Worm (Caenorhabditis elegans) whole organism, L4/young adult: ENCODE measurements around the gene swd-2.1.

Experiments used
- W03F9.2 ChIP-seq: fragments of 150-350 bp; optimal IDR thresholded peaks from 2 replicates; lab custom pipeline; 2014; ENCODE audit warnings: missing biosample characterization, missing genetic modification characterization
- dao-5 ChIP-seq: sonication (generic microtip); optimal IDR thresholded peaks from 2 replicates; lab custom pipeline; 2016; ENCODE audit warnings: missing genotype, missing genetic modification characterization, moderate library complexity, missing compliant biosample characterization
- him-1 ChIP-seq: sonication (generic microtip); optimal IDR thresholded peaks from 2 replicates; lab custom pipeline; 2016; ENCODE audit warnings: missing genotype, missing genetic modification reagents, missing genetic modification characterization, missing compliant biosample characterization

swd-2.1 gene

DNA sequence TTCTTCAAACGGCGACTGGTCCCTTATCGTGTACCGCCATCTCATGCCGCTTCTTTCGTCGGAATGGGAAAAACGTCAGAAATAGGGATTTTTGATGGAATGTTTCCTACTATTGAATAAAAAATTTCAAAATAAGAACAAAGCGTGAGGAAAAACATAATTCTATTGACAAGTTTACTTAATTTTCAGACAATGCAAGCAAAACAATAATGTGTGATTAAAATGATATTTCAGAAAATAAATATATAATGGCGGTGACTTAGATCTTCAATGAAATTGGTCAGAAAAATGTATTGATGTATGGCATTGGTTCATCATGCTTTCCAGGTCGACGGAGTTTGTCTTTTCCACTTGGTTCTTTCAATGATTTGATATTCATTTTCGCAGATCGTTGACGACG is 18.9 kb downstream of the swd-2.1 start, which contains the start of gene ntp-1:
ntp-1 (minus strand) TSS at position 101 of the 400 bp plus-strand sequence.
- TF ChIP-seq him-1 (no peak), dao-5 (tag; lab: Kevin White, UChicago) (no peak), W03F9.2 (no peak)

DNA sequence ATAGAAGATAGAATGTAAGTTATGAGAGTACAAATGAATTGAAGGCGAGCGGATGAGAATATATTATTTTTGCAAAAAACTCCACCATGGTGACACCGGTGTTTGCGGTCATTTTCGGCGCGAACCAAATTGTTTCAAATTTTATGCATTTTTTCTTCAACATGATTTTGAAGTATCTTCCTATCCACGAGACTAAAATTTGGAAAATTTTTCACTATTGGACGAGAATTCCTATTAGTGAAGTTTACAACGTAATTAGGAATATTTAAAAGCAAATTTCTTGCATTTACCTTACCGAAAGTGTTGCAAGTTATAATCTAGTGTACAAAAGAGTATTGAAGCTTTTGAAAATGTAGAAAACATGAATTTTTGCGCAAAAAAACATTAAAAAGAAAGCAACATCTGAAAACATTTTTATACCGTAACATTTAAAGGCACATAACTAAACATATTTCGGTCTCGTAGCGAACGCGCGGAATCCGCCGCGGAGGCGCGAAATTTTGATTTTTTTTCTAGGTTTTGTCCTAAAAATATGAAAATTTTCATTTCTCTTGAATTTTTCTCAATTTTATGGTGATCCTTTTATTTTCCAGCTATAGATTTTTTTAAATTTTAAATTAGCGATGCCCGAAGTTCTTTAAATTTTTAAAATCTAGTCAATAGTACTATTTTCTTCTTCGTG is 20.7 kb downstream of the swd-2.1 start, which contains the start of gene sgo-1:
sgo-1 (minus strand) TSS at position 51 of the 682 bp plus-strand sequence.
- TF ChIP-seq him-1 (no peak), W03F9.2 (peak; percentile 52), dao-5 (tag; lab: Kevin White, UChicago) (no peak)

DNA sequence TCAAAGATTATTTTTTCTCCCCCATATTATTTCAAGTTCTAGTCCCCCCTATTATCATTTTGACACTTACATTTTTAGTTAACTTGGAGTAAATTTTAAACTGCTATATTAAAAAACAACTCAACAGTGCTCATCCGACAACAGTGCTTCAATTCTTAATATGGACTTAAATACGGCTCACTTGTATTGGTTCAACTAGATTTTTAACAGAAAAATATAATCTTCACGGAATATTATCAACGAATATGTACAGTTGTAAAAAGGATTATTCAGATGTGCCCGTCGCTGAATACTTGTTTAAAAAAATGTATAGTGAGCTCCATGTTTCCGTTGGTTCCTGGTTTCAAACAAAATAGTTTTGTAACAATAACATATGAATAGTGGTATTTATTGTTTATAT is 24.5 kb downstream of the swd-2.1 start:
- TF ChIP-seq dao-5 (tag; lab: Kevin White, UChicago) (no peak), him-1 (no peak), W03F9.2 (no peak)

DNA sequence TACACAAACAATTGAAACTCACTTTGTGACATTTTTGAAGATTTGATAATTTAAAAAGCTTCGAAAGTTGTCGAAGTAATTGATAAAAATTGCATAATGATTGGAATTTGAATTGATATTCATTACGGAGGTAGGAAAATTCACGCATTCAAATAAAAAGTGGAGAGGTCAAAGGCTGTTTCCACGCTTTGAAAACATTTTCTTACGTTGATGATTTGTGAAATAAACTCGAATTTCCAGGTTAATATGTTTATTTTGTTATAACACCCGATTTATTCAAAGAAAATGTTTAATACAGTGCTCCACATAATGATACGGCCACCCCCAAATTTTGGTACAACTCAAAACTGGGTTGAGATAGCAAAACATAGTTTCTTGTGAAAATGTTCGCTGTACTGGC is 27.4 kb downstream of the swd-2.1 start, which contains the start of gene C33H5.16:
C33H5.16 (minus strand) TSS at position 101 of the 400 bp plus-strand sequence.
- TF ChIP-seq dao-5 (tag; lab: Kevin White, UChicago) (no peak), him-1 (no peak), W03F9.2 (no peak)

DNA sequence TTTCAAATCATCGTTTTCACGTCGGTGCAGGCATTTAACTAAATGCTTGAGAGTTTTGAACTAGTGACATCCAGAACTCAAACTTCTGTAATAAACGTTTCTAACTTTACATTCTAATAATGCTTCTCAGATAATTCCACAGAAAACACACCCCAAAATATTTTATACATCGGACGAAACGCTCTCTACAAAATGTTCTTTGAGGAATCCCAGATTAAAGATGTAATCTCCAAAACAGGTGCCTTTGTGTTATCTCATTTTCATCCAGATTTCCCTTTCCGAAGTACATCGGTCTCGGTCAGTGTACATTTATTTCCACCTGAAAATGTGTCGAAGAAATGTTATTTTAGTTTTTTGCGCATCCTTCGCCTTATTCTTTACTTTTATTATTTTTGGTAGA is 28.9 kb downstream of the swd-2.1 start, which contains the start of gene C33H5.2:
C33H5.2 (plus strand) TSS at position 301 of the 400 bp plus-strand sequence.
- TF ChIP-seq dao-5 (tag; lab: Kevin White, UChicago) (no peak), him-1 (no peak), W03F9.2 (no peak)

DNA sequence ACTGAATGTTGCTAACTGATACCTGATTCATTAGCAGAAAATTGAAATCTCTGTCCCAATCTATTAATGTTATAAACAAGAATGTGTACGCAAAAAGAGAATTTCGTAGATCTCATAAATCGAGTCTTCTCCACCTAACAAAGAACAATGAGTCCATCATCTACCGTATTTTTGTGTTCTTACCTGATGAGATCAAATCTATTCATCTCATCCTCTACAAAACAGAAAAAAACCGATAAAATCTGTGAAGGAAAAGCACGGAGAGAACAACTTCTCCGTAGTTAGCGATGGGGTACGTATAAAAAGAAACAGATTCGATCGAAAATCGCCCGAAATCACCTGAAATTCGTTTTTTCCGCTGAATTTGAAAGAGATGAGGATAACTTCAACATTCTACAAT is 32.8 kb downstream of the swd-2.1 start, which contains the start of gene C33H5.1:
C33H5.1 (plus strand) TSS at position 330 of the 400 bp plus-strand sequence.
- no peak for TF ChIP-seq W03F9.2
- no peak for TF ChIP-seq him-1
- TF ChIP-seq dao-5 (tag; lab: Kevin White, UChicago) = no peak

DNA sequence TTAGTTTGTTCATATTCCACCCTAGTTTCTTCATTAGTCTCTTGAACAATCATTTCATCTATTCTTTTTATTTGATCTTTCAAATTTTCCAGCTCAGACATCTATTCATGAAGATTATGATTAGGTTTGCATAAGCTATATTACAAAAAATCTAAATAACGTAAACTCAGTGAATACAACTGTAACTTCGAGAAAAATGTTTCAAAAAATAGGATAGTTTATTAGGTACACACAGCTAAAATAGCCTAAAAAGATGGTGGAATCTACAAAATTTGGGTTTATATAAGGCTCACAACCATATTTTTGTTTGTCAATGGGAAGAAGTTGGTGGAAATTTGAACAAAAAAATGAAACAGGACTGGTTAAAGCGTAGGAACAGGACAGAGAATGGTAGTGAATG is 36.9 kb downstream of the swd-2.1 start, which contains the start of gene zgpa-1:
zgpa-1 (minus strand) TSS at position 101 of the 400 bp plus-strand sequence.
- no peak for TF ChIP-seq dao-5 (tag; lab: Kevin White, UChicago)
- no peak for TF ChIP-seq W03F9.2
- no peak for TF ChIP-seq him-1

DNA sequence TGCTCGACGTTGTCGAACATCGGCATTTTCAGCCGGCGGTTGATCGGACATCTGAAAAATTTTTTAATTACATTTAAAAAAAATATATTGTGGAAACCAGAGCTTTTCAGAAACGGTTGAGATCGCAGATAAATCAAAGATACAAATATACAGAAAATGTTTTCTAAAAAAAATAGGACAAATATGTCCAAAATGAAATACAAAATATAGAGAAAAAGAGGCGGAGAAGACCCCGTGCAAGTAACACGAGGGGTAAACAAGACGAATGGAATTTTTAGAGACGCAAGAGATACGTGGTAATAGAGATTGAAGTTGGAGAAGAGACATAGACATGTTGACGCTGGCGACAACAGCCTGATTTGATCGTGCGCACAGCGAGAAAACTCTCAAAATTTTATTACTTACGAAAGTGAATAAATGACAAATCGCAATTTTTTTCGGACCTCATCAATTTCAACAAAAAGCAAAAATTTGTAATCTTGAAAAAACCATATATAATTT is 39.9 kb downstream of the swd-2.1 start, which contains the start of gene cdgs-1:
cdgs-1 (minus strand) TSS at position 51 of the 501 bp plus-strand sequence.
- TF ChIP-seq him-1 (no peak), W03F9.2 (no peak), dao-5 (tag; lab: Kevin White, UChicago) (no peak)

DNA sequence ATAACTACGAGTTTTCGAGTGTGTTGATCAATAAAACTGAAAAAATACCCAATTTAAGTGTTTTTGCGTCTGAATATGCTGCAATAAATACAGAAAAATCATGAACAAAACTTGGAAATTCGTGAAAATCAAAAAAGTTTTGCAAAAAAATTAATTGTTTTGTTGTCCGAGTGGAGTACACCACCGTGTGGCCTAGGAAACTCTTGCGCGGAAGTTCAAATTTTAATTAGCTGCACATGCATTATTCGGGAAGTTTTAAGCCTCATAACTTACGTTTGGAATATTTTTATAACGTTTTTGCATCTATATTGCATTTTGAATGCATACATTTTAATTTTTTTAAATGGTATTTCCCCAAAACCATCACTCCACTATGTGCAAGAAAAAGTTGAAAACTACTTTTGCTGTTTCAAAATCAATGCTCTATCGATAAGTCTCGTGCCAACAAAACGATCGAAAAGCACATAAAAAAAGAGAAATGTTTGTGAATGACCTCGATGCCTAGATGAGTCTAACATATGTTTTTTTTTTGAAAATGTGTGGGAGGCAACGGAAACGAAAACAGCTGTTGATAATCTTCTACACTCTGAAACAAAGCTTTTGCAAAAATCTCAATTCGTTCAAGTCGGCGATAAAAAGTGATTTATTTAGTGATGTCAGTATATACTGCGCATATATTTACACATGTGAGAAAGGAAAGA is 40.7 kb downstream of the swd-2.1 start:
- TF ChIP-seq W03F9.2 = peak; percentile 21
- TF ChIP-seq him-1 = no peak

DNA sequence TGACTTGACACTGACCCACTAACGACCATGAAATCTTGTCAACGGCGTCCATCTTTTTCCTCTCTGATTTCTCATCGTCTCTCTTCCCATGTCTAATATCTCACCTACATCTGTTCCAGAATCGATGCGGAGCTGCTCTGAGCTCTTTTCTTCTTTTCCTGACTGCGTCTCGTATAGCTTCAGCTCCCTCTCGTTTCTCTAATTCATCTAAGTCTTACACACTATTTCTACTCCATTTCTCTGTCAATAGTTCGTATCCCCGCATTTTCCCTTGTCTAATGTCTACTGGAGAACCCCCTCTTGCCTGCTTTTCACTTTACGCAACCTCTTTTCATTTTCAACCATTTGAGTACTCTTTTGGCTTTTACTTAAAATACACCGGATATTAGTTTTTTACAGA is 42.0 kb downstream of the swd-2.1 start, which contains the start of gene ric-3:
ric-3 (plus strand) TSS at position 400 of the 400 bp plus-strand sequence.
- TF ChIP-seq dao-5 (tag; lab: Kevin White, UChicago) (no peak), W03F9.2 (no peak), him-1 (no peak)

DNA sequence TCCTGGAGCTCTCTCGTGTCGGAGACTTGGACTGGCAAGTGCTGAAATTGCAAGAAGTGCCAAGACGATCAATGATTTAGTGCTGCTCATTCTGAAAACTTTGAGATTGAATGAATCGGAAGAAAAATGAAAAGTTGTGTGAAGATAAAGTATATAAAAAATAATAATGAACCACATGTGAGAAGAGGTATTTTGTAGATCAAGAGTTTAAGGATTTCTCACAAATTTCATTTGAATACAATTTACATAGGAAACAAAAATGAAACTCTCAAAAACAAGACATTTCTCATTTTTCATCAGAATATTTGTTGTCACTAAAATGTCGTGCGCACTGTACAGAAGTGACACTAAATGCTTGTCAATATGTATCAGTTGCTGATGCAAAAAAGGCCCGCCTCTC is 46.7 kb downstream of the swd-2.1 start, which contains the start of gene T14A8.2:
T14A8.2 (minus strand) TSS at position 101 of the 400 bp plus-strand sequence.
- no peak for TF ChIP-seq dao-5 (tag; lab: Kevin White, UChicago)
- TF ChIP-seq W03F9.2 = no peak
- no peak for TF ChIP-seq him-1

DNA sequence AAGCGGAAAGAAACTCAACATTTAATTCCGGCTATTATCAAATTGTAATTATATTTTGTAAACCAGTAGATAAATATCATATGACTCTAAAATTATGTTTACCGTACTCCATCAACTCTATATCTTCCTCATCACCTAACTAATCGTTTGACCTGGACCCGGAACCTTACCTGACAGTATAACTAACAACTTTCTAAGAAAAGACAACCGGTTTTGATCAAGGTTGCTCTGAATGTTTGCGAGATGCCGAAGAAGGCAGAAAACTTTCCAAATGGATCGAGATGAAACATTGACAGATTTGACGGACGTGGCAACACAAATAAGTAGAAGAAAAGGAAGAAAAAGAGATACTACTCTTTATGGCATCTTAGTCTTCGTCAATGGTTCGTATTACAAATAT is 48.8 kb downstream of the swd-2.1 start:
- TF ChIP-seq him-1 (no peak), W03F9.2 (no peak), dao-5 (tag; lab: Kevin White, UChicago) (no peak)
